Worm (Caenorhabditis elegans) whole organism, young adult: Measurements from ENCODE around the gene K07C11.7.

Source experiments
- F10E7.11 ChIP-seq: sonication (generic microtip); optimal IDR thresholded peaks from 2 replicates; lab custom pipeline; 2017; ENCODE audit warnings: mild to moderate bottlenecking, missing genetic modification characterization, moderate library complexity, missing compliant biosample characterization
- F22D6.2 ChIP-seq: sonication (generic microtip); optimal IDR thresholded peaks from 2 replicates; lab custom pipeline; 2016; ENCODE audit warnings: mild to moderate bottlenecking, missing genetic modification characterization, missing compliant biosample characterization
- Y53G8AR.9 ChIP-seq: fragments of 200-800 bp; sonication (Bioruptor generic); conservative IDR thresholded peaks from 2 replicates; pipeline ENCODE4 v1.3.6; 2022; ENCODE audit warnings: missing genetic modification reagents, missing genetic modification characterization, missing compliant biosample characterization
- Y67H2A.10 ChIP-seq: fragments of 200-800 bp; sonication (Bioruptor generic); conservative IDR thresholded peaks from 2 replicates; pipeline ENCODE4 v1.3.6; 2022; ENCODE audit warnings: missing genetic modification reagents, missing genetic modification characterization, missing compliant biosample characterization
- ama-1 ChIP-seq, 3 experiments: fragments of 150-350 bp in 1 of 3; sonication (generic microtip) in 2 of 3; optimal IDR thresholded peaks; 2 replicates each; lab custom pipeline; 2014 to 2018; ENCODE audit warnings: missing biosample characterization in 2 of 3, missing genetic modification characterization in 2 of 3, missing genetic modification reagents in 2 of 3
- aptf-2 ChIP-seq: fragments of 200-800 bp; sonication (Bioruptor generic); conservative IDR thresholded peaks from 2 replicates; pipeline ENCODE4 v1.3.6; 2022; ENCODE audit warnings: missing genetic modification reagents, missing genetic modification characterization, missing compliant biosample characterization
- attf-3 ChIP-seq: fragments of 200-800 bp; sonication (Bioruptor generic); conservative IDR thresholded peaks from 2 replicates; pipeline ENCODE4 v1.3.6; 2022; ENCODE audit warnings: missing genetic modification reagents, missing genetic modification characterization, missing compliant biosample characterization
- attf-6 ChIP-seq: fragments of 200-800 bp; sonication (Bioruptor generic); IDR thresholded peaks from 2 replicates; pipeline ENCODE4 v1.3.6; 2022; ENCODE audit warnings: missing genetic modification reagents, missing genetic modification characterization, missing compliant biosample characterization
- ceh-40 ChIP-seq: fragments of 200-800 bp; sonication (Bioruptor generic); IDR thresholded peaks from 2 replicates; pipeline ENCODE4 v1.3.6; 2022; ENCODE audit warnings: missing genetic modification characterization, missing compliant biosample characterization
- chd-7 ChIP-seq: sonication (generic microtip); optimal IDR thresholded peaks from 2 replicates; lab custom pipeline; 2016; ENCODE audit warnings: mild to moderate bottlenecking, missing genetic modification characterization, moderate library complexity, missing compliant biosample characterization
- dpl-1 ChIP-seq: fragments of 150-350 bp; optimal IDR thresholded peaks from 2 replicates; lab custom pipeline; 2014; ENCODE audit warnings: missing biosample characterization, missing genetic modification reagents, missing genetic modification characterization
- efl-1 ChIP-seq: fragments of 150-350 bp; optimal IDR thresholded peaks from 2 replicates; lab custom pipeline; 2014; ENCODE audit warnings: missing biosample characterization, missing genetic modification reagents, missing genetic modification characterization
- egl-44 ChIP-seq: fragments of 200-800 bp; sonication (Bioruptor generic); IDR thresholded peaks from 2 replicates; pipeline ENCODE4 v1.3.6; 2022; ENCODE audit warnings: missing genetic modification reagents, missing genetic modification characterization, missing compliant biosample characterization
- ekl-4 ChIP-seq: fragments of 200-800 bp; sonication (Bioruptor generic); IDR thresholded peaks from 2 replicates; pipeline ENCODE4 v1.3.6; 2022; ENCODE audit warnings: missing genetic modification reagents, missing genetic modification characterization, missing compliant biosample characterization
- him-1 ChIP-seq: sonication (generic microtip); optimal IDR thresholded peaks from 2 replicates; lab custom pipeline; 2016; ENCODE audit warnings: missing genotype, missing genetic modification reagents, missing genetic modification characterization, missing compliant biosample characterization
- hlh-12 ChIP-seq: sonication (generic microtip); optimal IDR thresholded peaks from 2 replicates; lab custom pipeline; 2016; ENCODE audit warnings: missing genetic modification characterization, missing compliant biosample characterization
- lir-1 ChIP-seq: fragments of 200-800 bp; sonication (Bioruptor generic); conservative IDR thresholded peaks from 2 replicates; pipeline ENCODE4 v1.3.6; 2022; ENCODE audit warnings: missing genetic modification reagents, missing genetic modification characterization, missing compliant biosample characterization
- mxl-1 ChIP-seq: sonication (generic microtip); optimal IDR thresholded peaks from 2 replicates; lab custom pipeline; 2016; ENCODE audit warnings: missing genetic modification characterization, missing compliant biosample characterization
- nhr-80 ChIP-seq: sonication (generic microtip); optimal IDR thresholded peaks from 2 replicates; lab custom pipeline; 2016; ENCODE audit warnings: missing genetic modification characterization, missing compliant biosample characterization
- sdz-38 ChIP-seq: sonication (generic microtip); optimal IDR thresholded peaks from 2 replicates; lab custom pipeline; 2016; ENCODE audit warnings: missing genotype, missing genetic modification characterization, missing compliant biosample characterization
- sptf-2 ChIP-seq: fragments of 200-800 bp; sonication (Bioruptor generic); optimal IDR thresholded peaks from 2 replicates; lab custom pipeline; 2018; ENCODE audit warnings: mild to moderate bottlenecking, missing genetic modification characterization, missing compliant biosample characterization
- tbp1 ChIP-seq: fragments of 200-800 bp; sonication (Bioruptor generic); optimal IDR thresholded peaks from 2 replicates; lab custom pipeline; 2018; ENCODE audit warnings: mild to moderate bottlenecking, missing genetic modification characterization, missing compliant biosample characterization
- zim-3 ChIP-seq: sonication (generic microtip); optimal IDR thresholded peaks from 2 replicates; lab custom pipeline; 2017; ENCODE audit warnings: mild to moderate bottlenecking, missing genetic modification characterization, moderate library complexity, missing compliant biosample characterization
- ztf-6 ChIP-seq: fragments of 200-800 bp; sonication (Bioruptor generic); IDR thresholded peaks from 2 replicates; pipeline ENCODE4 v1.3.6; 2022; ENCODE audit warnings: missing genetic modification reagents, missing genetic modification characterization, missing compliant biosample characterization

The K07C11.7 gene

DNA sequence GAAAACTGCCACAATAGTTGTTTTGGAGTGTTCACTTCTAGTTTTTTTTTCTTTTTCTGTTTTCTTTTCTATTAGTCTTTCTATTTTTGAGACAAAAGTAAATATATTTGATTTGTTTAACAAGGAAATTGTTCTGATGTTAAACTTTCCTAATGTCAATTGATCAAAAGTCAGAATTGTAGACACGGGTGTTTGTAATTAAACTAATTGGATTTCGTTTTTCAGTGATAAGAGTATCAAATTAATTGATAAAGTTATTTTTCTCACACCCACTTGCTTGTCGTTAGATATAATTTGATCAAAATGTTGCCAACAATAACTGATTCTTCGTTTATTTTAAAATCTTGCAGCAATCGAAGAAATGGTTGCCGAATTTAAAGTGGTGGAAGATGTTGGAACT, 50.6 kb downstream of the K07C11.7 start:
- TF ChIP-seq lir-1 (GFP tag; lab: Robert Waterston, UW) = no peak

ce11 chrV:8161699-8162098, 52.1 kb downstream of the K07C11.7 start, which contains the start of gene F20D6.5:
Gene F20D6.5 (plus strand): TSS chrV:8161957.
- TF ChIP-seq nhr-80 (tag; lab: Kevin White, UChicago) = peak; percentile 60
- no peak for TF ChIP-seq Y53G8AR.9 (GFP tag; lab: Robert Waterston, UW)
- TF ChIP-seq ama-1 (optimal IDR thresholded peaks at IDR 0.05; lab: Kevin White, UChicago) = no peak
- no peak for TF ChIP-seq ama-1 (GFP tag; optimal IDR thresholded peaks at IDR 0.05; lab: Kevin White, UChicago)

DNA sequence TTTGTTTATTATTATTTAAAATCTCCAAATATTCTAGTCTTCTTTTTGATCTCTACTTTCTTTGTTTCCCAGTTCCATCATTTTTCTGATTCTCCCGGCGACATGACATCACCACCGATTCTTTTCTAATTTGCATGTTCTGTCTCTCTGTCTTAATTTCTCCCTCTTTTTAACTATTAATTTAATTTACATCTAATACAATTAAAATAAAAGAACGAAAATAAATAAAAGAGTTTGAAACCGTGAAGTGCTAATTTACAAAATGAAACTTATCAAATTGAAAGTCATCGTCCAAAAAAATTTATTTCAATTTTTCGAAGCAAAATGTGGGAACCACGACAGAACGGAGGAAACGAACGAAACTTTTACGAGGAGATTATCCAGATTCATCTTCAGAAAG, 54.1 kb downstream of the K07C11.7 start, which contains the start of gene F20D6.6:
Gene F20D6.6, plus strand, starts transcription at position 301 of the 400 bp plus-strand sequence.
- TF ChIP-seq egl-44 (GFP tag; lab: Robert Waterston, UW) = no peak
- no peak for TF ChIP-seq sdz-38 (tag; lab: Kevin White, UChicago)
- no peak for TF ChIP-seq F10E7.11 (tag; lab: Kevin White, UChicago)
- no peak for TF ChIP-seq F22D6.2 (tag; lab: Kevin White, UChicago)
- no peak for TF ChIP-seq hlh-12 (tag; lab: Kevin White, UChicago)
- TF ChIP-seq aptf-2 (GFP tag; lab: Robert Waterston, UW) = no peak
- no peak for TF ChIP-seq Y67H2A.10 (GFP tag; lab: Robert Waterston, UW)
- no peak for TF ChIP-seq chd-7 (tag; lab: Kevin White, UChicago)
- no peak for TF ChIP-seq dpl-1 (GFP tag; lab: Kevin White, UChicago)
- no peak for TF ChIP-seq ztf-6 (GFP tag; lab: Robert Waterston, UW)
- no peak for TF ChIP-seq tbp1
- TF ChIP-seq mxl-1 (tag; lab: Kevin White, UChicago) = no peak
- no peak for TF ChIP-seq ekl-4 (GFP tag; lab: Robert Waterston, UW)
- TF ChIP-seq attf-6 = no peak
- TF ChIP-seq ceh-40 (GFP tag; lab: Robert Waterston, UW) = no peak
- TF ChIP-seq him-1 = no peak
- no peak for TF ChIP-seq efl-1 (GFP tag; lab: Kevin White, UChicago)
- no peak for TF ChIP-seq zim-3 (tag; lab: Kevin White, UChicago)
- no peak for TF ChIP-seq attf-3 (GFP tag; lab: Robert Waterston, UW)
- TF ChIP-seq sptf-2 (GFP tag; lab: Kevin White, UChicago) = no peak
